Fruit fly (Drosophila melanogaster): Measurements from ENCODE around the gene hth.

hth gene

dm6 chr3R:10641284-10641683 is 1.9 kb upstream of the hth start (continued):
- no peak for TF ChIP-seq HmgD (GFP tag; optimal IDR thresholded peaks at IDR 0.05)
- no peak for TF ChIP-seq gfzf (GFP tag; optimal IDR thresholded peaks at IDR 0.05)
- TF ChIP-seq Dref (GFP tag; IDR thresholded peaks at IDR 0.05): no peak
- no peak for TF ChIP-seq vfl (GFP tag; optimal IDR thresholded peaks at IDR 0.05)
- no peak for TF ChIP-seq stc (GFP tag; IDR thresholded peaks at IDR 0.05)
- no peak for TF ChIP-seq Dad (GFP tag; optimal IDR thresholded peaks at IDR 0.05)
- peak; percentile 73 for TF ChIP-seq CG10979 (tag; optimal IDR thresholded peaks at IDR 0.05)
- peak; percentile 21 for TF ChIP-seq CG8290 (GFP tag; optimal IDR thresholded peaks at IDR 0.05)
- TF ChIP-seq CG8290 (tag; optimal IDR thresholded peaks at IDR 0.05): no peak
- no peak for TF ChIP-seq Gsc (GFP tag; IDR thresholded peaks at IDR 0.05)
- TF ChIP-seq CG10959 (GFP tag; IDR thresholded peaks at IDR 0.05): 0 out of 2 replicates have a peak, but pooled peaks have one; percentile 29
- TF ChIP-seq ranshi (GFP tag; IDR thresholded peaks at IDR 0.05): no peak
- no peak for TF ChIP-seq ato (GFP tag; IDR thresholded peaks at IDR 0.05; ENCODE audit: partially characterized antibody)
- no peak for TF ChIP-seq CG6175 (GFP tag; IDR thresholded peaks at IDR 0.05)
- TF ChIP-seq CG2678 (tag; optimal IDR thresholded peaks at IDR 0.05): peak; percentile 55
- TF ChIP-seq lbe (GFP tag; optimal IDR thresholded peaks at IDR 0.05): no peak
- TF ChIP-seq HHEX (GFP tag; optimal IDR thresholded peaks at IDR 0.05): no peak
- no peak for TF ChIP-seq Rx (GFP tag; IDR thresholded peaks at IDR 0.05)
- TF ChIP-seq CG32772 (GFP tag; IDR thresholded peaks at IDR 0.05): 0 out of 2 replicates have a peak, but pooled peaks have one; percentile 14
- TF ChIP-seq CG3163 (GFP tag; optimal IDR thresholded peaks at IDR 0.05): no peak
- TF ChIP-seq sens (GFP tag): peak; percentile 92
- TF ChIP-seq hkb (optimal IDR thresholded peaks at IDR 0.05): no peak
- no peak for TF ChIP-seq hkb (GFP tag; IDR thresholded peaks at IDR 0.05)
- 0 out of 3 replicates have a peak, but pooled peaks have one; percentile 44 for TF ChIP-seq CG11695 (GFP tag; IDR thresholded peaks at IDR 0.05)
- peak; percentile 54 for TF ChIP-seq Blimp-1 (GFP tag; optimal IDR thresholded peaks at IDR 0.05)
- TF ChIP-seq Dip2 (GFP tag; IDR thresholded peaks at IDR 0.05): no peak
- TF ChIP-seq CG7745 (tag; optimal IDR thresholded peaks at IDR 0.05): no peak
- no peak for TF ChIP-seq hb (GFP tag; IDR thresholded peaks at IDR 0.05; ENCODE audit: partially characterized antibody)
- TF ChIP-seq CG1233 (GFP tag; optimal IDR thresholded peaks at IDR 0.05): no peak
- peak; percentile 18 for TF ChIP-seq NC2β (GFP tag; optimal IDR thresholded peaks at IDR 0.05)
- no peak for TF ChIP-seq CG10431 (GFP tag; optimal IDR thresholded peaks at IDR 0.05)
- no peak for TF ChIP-seq CG14441 (GFP tag; IDR thresholded peaks at IDR 0.05)
- no peak for TF ChIP-seq CG2889 (GFP tag; IDR thresholded peaks at IDR 0.05)
- TF ChIP-seq hbn (GFP tag; IDR thresholded peaks at IDR 0.05; ENCODE audit: partially characterized antibody): no peak
- peak; percentile 30 for TF ChIP-seq ind (GFP tag; optimal IDR thresholded peaks at IDR 0.05)
- TF ChIP-seq CG13424 (tag; optimal IDR thresholded peaks at IDR 0.05): peak; percentile 6
- no peak for TF ChIP-seq tgo (GFP tag; IDR thresholded peaks at IDR 0.05)
- TF ChIP-seq Awh (GFP tag; IDR thresholded peaks at IDR 0.05): no peak
- peak; percentile 42 for TF ChIP-seq Chrac-16 (GFP tag; optimal IDR thresholded peaks at IDR 0.05)
- TF ChIP-seq Hr39 (optimal IDR thresholded peaks at IDR 0.05): no peak
- TF ChIP-seq vnd (GFP tag; IDR thresholded peaks at IDR 0.05; ENCODE audit: partially characterized antibody): no peak
- TF ChIP-seq ro (GFP tag; IDR thresholded peaks at IDR 0.05): no peak
- TF ChIP-seq shn (GFP tag; optimal IDR thresholded peaks at IDR 0.05): no peak
- peak; percentile 5 for TF ChIP-seq tap (tag; optimal IDR thresholded peaks at IDR 0.05)
- no peak for TF ChIP-seq CG10274 (GFP tag; optimal IDR thresholded peaks at IDR 0.05)
- TF ChIP-seq CG3281 (GFP tag; optimal IDR thresholded peaks at IDR 0.05): no peak
- no peak for TF ChIP-seq ase (GFP tag; IDR thresholded peaks at IDR 0.05)
- no peak for TF ChIP-seq sd (tag; optimal IDR thresholded peaks at IDR 0.05)
- TF ChIP-seq Antp (GFP tag; optimal IDR thresholded peaks at IDR 0.05): no peak
- TF ChIP-seq CG16813 (GFP tag; IDR thresholded peaks at IDR 0.05; ENCODE audit: partially characterized antibody): no peak
- no peak for TF ChIP-seq Lhr (GFP tag; optimal IDR thresholded peaks at IDR 0.05)
- peak; percentile 30 for TF ChIP-seq Hsf (GFP tag; optimal IDR thresholded peaks at IDR 0.05)
- no peak for TF ChIP-seq Dfd (GFP tag; optimal IDR thresholded peaks at IDR 0.05)

Data from whole organism, embryonic.